Worm (Caenorhabditis elegans) whole organism, young adult: ENCODE results near the gene F53B2.8.

ENCODE experiments used
- F49E8.2 ChIP-seq: sonication (generic microtip); optimal IDR thresholded peaks from 3 replicates; lab custom pipeline; 2017; ENCODE audit warnings: missing genetic modification characterization, mild to moderate bottlenecking, missing compliant biosample characterization, antibody characterized with exemption, moderate library complexity; ENCODE audit not compliant: insufficient read depth
- T07F8.4 ChIP-seq: sonication (generic microtip); optimal IDR thresholded peaks from 2 replicates; lab custom pipeline; 2016; ENCODE audit warnings: mild to moderate bottlenecking, missing genetic modification characterization, moderate library complexity, missing compliant biosample characterization
- lir-1 ChIP-seq: fragments of 200-800 bp; sonication (Bioruptor generic); conservative IDR thresholded peaks from 2 replicates; pipeline ENCODE4 v1.3.6; 2022; ENCODE audit warnings: missing genetic modification reagents, missing genetic modification characterization, missing compliant biosample characterization
- nfya-1 ChIP-seq: sonication (generic microtip); optimal IDR thresholded peaks from 2 replicates; lab custom pipeline; 2017; ENCODE audit warnings: antibody characterized with exemption, missing compliant biosample characterization, missing genetic modification characterization, borderline replicate concordance; ENCODE audit not compliant: insufficient read depth
- nhr-80 ChIP-seq: sonication (generic microtip); optimal IDR thresholded peaks from 2 replicates; lab custom pipeline; 2016; ENCODE audit warnings: missing genetic modification characterization, missing compliant biosample characterization
- rec-8 ChIP-seq, 2 experiments: sonication (generic microtip); optimal IDR thresholded peaks; 2 replicates each; lab custom pipeline; 2016; ENCODE audit warnings: mild to moderate bottlenecking in 2 of 2, missing genetic modification characterization in 2 of 2, missing genetic modification reagents in 2 of 2, missing genotype in 2 of 2, missing biosample characterization in 1 of 2, missing compliant biosample characterization in 1 of 2, moderate library complexity in 1 of 2
- sea-2 ChIP-seq: fragments of 200-800 bp; sonication (Bioruptor generic); IDR thresholded peaks from 2 replicates; pipeline ENCODE4 v1.3.6; 2022; ENCODE audit warnings: missing genetic modification characterization, missing compliant biosample characterization

- TF ChIP-seq T07F8.4 (tag; lab: Kevin White, UChicago): no peak
- no peak for TF ChIP-seq F49E8.2 (tag; lab: Kevin White, UChicago)
- TF ChIP-seq nfya-1 (tag; lab: Kevin White, UChicago): no peak
- no peak for TF ChIP-seq nhr-80 (tag; lab: Kevin White, UChicago)
- TF ChIP-seq sea-2 (GFP tag; lab: Robert Waterston, UW): no peak
- TF ChIP-seq rec-8 (tag; optimal IDR thresholded peaks at IDR 0.05; lab: Kevin White, UChicago): no peak
- TF ChIP-seq lir-1 (GFP tag; lab: Robert Waterston, UW): no peak
Observed at ce11 chrIV:12574265-12574664, 47.1 kb upstream of the F53B2.8 start.
